Worm (Caenorhabditis elegans) whole organism, late embryonic: ENCODE results near the gene pfd-5.

Experiments used
- C08G9.2 ChIP-seq: sonication (generic microtip); optimal IDR thresholded peaks from 2 replicates; lab custom pipeline; 2016; ENCODE audit warnings: mild to moderate bottlenecking, missing genetic modification characterization, moderate library complexity, missing compliant biosample characterization
- C38D4.7 ChIP-seq: fragments of 200-800 bp; sonication (Bioruptor generic); optimal IDR thresholded peaks from 2 replicates; lab custom pipeline; 2018; ENCODE audit warnings: mild to moderate bottlenecking, missing genetic modification characterization, moderate library complexity, missing compliant biosample characterization
- F13H6.1 ChIP-seq: sonication (generic microtip); optimal IDR thresholded peaks from 2 replicates; lab custom pipeline; 2016; ENCODE audit warnings: missing genetic modification characterization, missing compliant biosample characterization
- K02D7.2 ChIP-seq: sonication (generic microtip); optimal IDR thresholded peaks from 2 replicates; lab custom pipeline; 2017; ENCODE audit warnings: mild to moderate bottlenecking, missing genetic modification characterization, missing compliant biosample characterization
- T23F11.4 ChIP-seq: fragments of 200-800 bp; sonication (Bioruptor generic); optimal IDR thresholded peaks from 2 replicates; lab custom pipeline; 2018; ENCODE audit warnings: mild to moderate bottlenecking, missing genetic modification characterization, missing compliant biosample characterization
- Y22D7AL.16 ChIP-seq: sonication (generic microtip); optimal IDR thresholded peaks from 2 replicates; lab custom pipeline; 2016; ENCODE audit warnings: missing genetic modification characterization, missing compliant biosample characterization
- ahr-1 ChIP-seq: sonication (generic microtip); optimal IDR thresholded peaks from 2 replicates; lab custom pipeline; 2016; ENCODE audit warnings: missing genetic modification characterization, missing compliant biosample characterization
- ama-1 ChIP-seq: fragments of 150-350 bp; optimal IDR thresholded peaks from 2 replicates; lab custom pipeline; 2014
- ceh-18 ChIP-seq: sonication (generic microtip); optimal IDR thresholded peaks from 2 replicates; lab custom pipeline; 2016; ENCODE audit warnings: missing genetic modification characterization, missing compliant biosample characterization
- ceh-19 ChIP-seq: fragments of 200-800 bp; sonication (Bioruptor generic); optimal IDR thresholded peaks from 2 replicates; lab custom pipeline; 2018; ENCODE audit warnings: mild to moderate bottlenecking, missing genetic modification characterization, missing compliant biosample characterization
- ceh-2 ChIP-seq: sonication (generic microtip); optimal IDR thresholded peaks from 2 replicates; lab custom pipeline; 2016; ENCODE audit warnings: missing genotype, missing genetic modification characterization, missing compliant biosample characterization
- ceh-22 ChIP-seq: sonication (generic microtip); optimal IDR thresholded peaks from 2 replicates; lab custom pipeline; 2017; ENCODE audit warnings: missing biosample characterization, missing genetic modification characterization
- ceh-30 ChIP-seq: fragments of 150-350 bp; optimal IDR thresholded peaks from 2 replicates; lab custom pipeline; 2014; ENCODE audit warnings: missing biosample characterization, missing genetic modification characterization
- ceh-31 ChIP-seq: sonication (generic microtip); optimal IDR thresholded peaks from 2 replicates; lab custom pipeline; 2016; ENCODE audit warnings: missing genetic modification characterization, missing compliant biosample characterization
- ceh-34 ChIP-seq: sonication (generic microtip); optimal IDR thresholded peaks from 2 replicates; lab custom pipeline; 2016; ENCODE audit warnings: mild to moderate bottlenecking, missing genetic modification characterization, missing compliant biosample characterization
- dmd-4 ChIP-seq: sonication (generic microtip); optimal IDR thresholded peaks from 2 replicates; lab custom pipeline; 2016; ENCODE audit warnings: borderline replicate concordance, missing genetic modification characterization, missing compliant biosample characterization
- dve-1 ChIP-seq: sonication (generic microtip); optimal IDR thresholded peaks from 2 replicates; lab custom pipeline; 2017; ENCODE audit warnings: antibody characterized with exemption, mild to moderate bottlenecking, missing genetic modification characterization, missing compliant biosample characterization
- elt-4 ChIP-seq: sonication (generic microtip); optimal IDR thresholded peaks from 2 replicates; lab custom pipeline; 2016; ENCODE audit warnings: missing genetic modification characterization, missing compliant biosample characterization
- ets-4 ChIP-seq: sonication (generic microtip); optimal IDR thresholded peaks from 2 replicates; lab custom pipeline; 2016; ENCODE audit warnings: missing genetic modification characterization, missing compliant biosample characterization
- eyg-1 ChIP-seq: sonication (generic microtip); optimal IDR thresholded peaks from 2 replicates; lab custom pipeline; 2016; ENCODE audit warnings: missing genotype, missing genetic modification characterization, missing compliant biosample characterization
- hlh-13 ChIP-seq: fragments of 200-800 bp; sonication (Bioruptor generic); optimal IDR thresholded peaks from 2 replicates; lab custom pipeline; 2018; ENCODE audit warnings: mild to moderate bottlenecking, missing genetic modification characterization, missing compliant biosample characterization
- hlh-15 ChIP-seq: sonication (generic microtip); optimal IDR thresholded peaks from 2 replicates; lab custom pipeline; 2016; ENCODE audit warnings: missing genetic modification characterization, missing compliant biosample characterization
- hlh-6 ChIP-seq: sonication (generic microtip); optimal IDR thresholded peaks from 2 replicates; lab custom pipeline; 2016; ENCODE audit warnings: missing genotype, missing genetic modification characterization, missing compliant biosample characterization
- hlh-8 ChIP-seq: sonication (generic microtip); optimal IDR thresholded peaks from 2 replicates; lab custom pipeline; 2016; ENCODE audit warnings: missing genotype, missing genetic modification characterization, missing compliant biosample characterization
- madf-2 ChIP-seq: sonication (generic microtip); optimal IDR thresholded peaks from 2 replicates; lab custom pipeline; 2017; ENCODE audit warnings: missing genetic modification characterization, missing compliant biosample characterization
- mec-3 ChIP-seq: sonication (generic microtip); optimal IDR thresholded peaks from 2 replicates; lab custom pipeline; 2016; ENCODE audit warnings: borderline replicate concordance, missing genetic modification characterization, missing compliant biosample characterization
- nfya-1 ChIP-seq: sonication (generic microtip); optimal IDR thresholded peaks from 2 replicates; lab custom pipeline; 2017; ENCODE audit warnings: missing genetic modification characterization, mild to moderate bottlenecking, missing compliant biosample characterization, antibody characterized with exemption, moderate library complexity
- nhr-11 ChIP-seq: fragments of 150-350 bp; optimal IDR thresholded peaks from 2 replicates; lab custom pipeline; 2014; ENCODE audit warnings: missing biosample characterization, missing genetic modification characterization
- npax-4 ChIP-seq: sonication (generic microtip); optimal IDR thresholded peaks from 2 replicates; lab custom pipeline; 2016; ENCODE audit warnings: missing genetic modification characterization, missing compliant biosample characterization
- odd-2 ChIP-seq: sonication (generic microtip); optimal IDR thresholded peaks from 2 replicates; lab custom pipeline; 2017; ENCODE audit warnings: antibody characterized with exemption, mild to moderate bottlenecking, missing genetic modification characterization, missing compliant biosample characterization
- pag-3 ChIP-seq: sonication (generic microtip); optimal IDR thresholded peaks from 2 replicates; lab custom pipeline; 2016; ENCODE audit warnings: missing compliant biosample characterization, missing genetic modification characterization, borderline replicate concordance
- pat-9 ChIP-seq: fragments of 200-800 bp; sonication (Bioruptor generic); optimal IDR thresholded peaks from 2 replicates; lab custom pipeline; 2018; ENCODE audit warnings: mild to moderate bottlenecking, missing genetic modification characterization, moderate library complexity, missing compliant biosample characterization
- pax-1 ChIP-seq: fragments of 150-350 bp; optimal IDR thresholded peaks from 2 replicates; lab custom pipeline; 2014; ENCODE audit warnings: missing biosample characterization, missing genetic modification characterization
- pha-2 ChIP-seq: sonication (generic microtip); optimal IDR thresholded peaks from 2 replicates; lab custom pipeline; 2017; ENCODE audit warnings: mild to moderate bottlenecking, missing genetic modification characterization, missing compliant biosample characterization
- pqm-1 ChIP-seq: sonication (generic microtip); optimal IDR thresholded peaks from 2 replicates; lab custom pipeline; 2016; ENCODE audit warnings: missing genetic modification characterization, missing compliant biosample characterization
- pros-1 ChIP-seq: fragments of 150-350 bp; optimal IDR thresholded peaks from 2 replicates; lab custom pipeline; 2014; ENCODE audit warnings: missing biosample characterization, missing genetic modification reagents, missing genetic modification characterization
- ref-2 ChIP-seq: sonication (generic microtip); optimal IDR thresholded peaks from 2 replicates; lab custom pipeline; 2016; ENCODE audit warnings: missing genetic modification characterization, missing compliant biosample characterization
- rnt-1 ChIP-seq: sonication (generic microtip); optimal IDR thresholded peaks from 2 replicates; lab custom pipeline; 2016; ENCODE audit warnings: missing genetic modification characterization, missing compliant biosample characterization
- sdc-2 ChIP-seq: sonication (generic microtip); optimal IDR thresholded peaks from 2 replicates; lab custom pipeline; 2016; ENCODE audit warnings: missing genotype, missing genetic modification characterization, missing compliant biosample characterization
- sox-2 ChIP-seq: fragments of 200-800 bp; sonication (Bioruptor generic); IDR thresholded peaks from 2 replicates; pipeline ENCODE4 v1.3.6; 2022; ENCODE audit warnings: missing genetic modification reagents, missing genetic modification characterization, missing compliant biosample characterization
- syd-9 ChIP-seq: sonication (generic microtip); optimal IDR thresholded peaks from 2 replicates; lab custom pipeline; 2016; ENCODE audit warnings: mild to moderate bottlenecking, missing genetic modification characterization, moderate library complexity, missing compliant biosample characterization
- tbx-2 ChIP-seq: sonication (generic microtip); optimal IDR thresholded peaks from 2 replicates; lab custom pipeline; 2016; ENCODE audit warnings: missing genetic modification characterization, missing compliant biosample characterization
- tbx-7 ChIP-seq: sonication (generic microtip); optimal IDR thresholded peaks from 2 replicates; lab custom pipeline; 2016; ENCODE audit warnings: missing genotype, missing genetic modification characterization, missing compliant biosample characterization
- unc-42 ChIP-seq: sonication (generic microtip); optimal IDR thresholded peaks from 2 replicates; lab custom pipeline; 2016; ENCODE audit warnings: missing genotype, missing genetic modification characterization, missing compliant biosample characterization
- unc-55 ChIP-seq: sonication (generic microtip); optimal IDR thresholded peaks from 2 replicates; lab custom pipeline; 2017; ENCODE audit warnings: missing biosample characterization, missing genetic modification reagents, missing genetic modification characterization
- unc-86 ChIP-seq: sonication (generic microtip); optimal IDR thresholded peaks from 2 replicates; lab custom pipeline; 2016; ENCODE audit warnings: missing genetic modification characterization, missing compliant biosample characterization
- zip-5 ChIP-seq: sonication (generic microtip); optimal IDR thresholded peaks from 2 replicates; lab custom pipeline; 2016; ENCODE audit warnings: missing genetic modification characterization, missing compliant biosample characterization
- ztf-16 ChIP-seq: sonication (generic microtip); optimal IDR thresholded peaks from 2 replicates; lab custom pipeline; 2017; ENCODE audit warnings: missing genetic modification characterization, missing compliant biosample characterization

pfd-5 gene

DNA sequence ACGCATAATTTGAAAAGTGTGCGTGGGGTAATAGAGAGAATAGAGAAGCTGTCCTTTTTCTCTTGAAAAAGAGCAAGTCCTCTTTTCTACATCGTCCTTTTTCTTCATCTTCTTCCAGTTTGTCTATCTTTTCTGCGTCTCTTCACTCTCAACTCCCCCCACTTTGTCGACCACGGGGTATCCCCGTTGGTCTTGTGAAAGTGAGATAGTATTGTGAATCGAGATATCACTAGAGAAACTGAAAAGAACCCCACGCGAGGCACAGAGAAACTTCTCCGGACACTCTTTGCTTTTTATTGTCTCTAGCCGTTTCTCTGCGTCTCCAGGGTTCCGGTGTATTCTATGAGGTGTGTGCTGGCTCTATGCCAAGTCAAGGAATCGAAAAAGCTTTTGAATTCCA, 43.1 kb downstream of the pfd-5 start (continued):
- TF ChIP-seq dve-1 (tag; lab: Kevin White, UChicago): peak; percentile 41
- peak; percentile 3 for TF ChIP-seq zip-5 (tag; lab: Kevin White, UChicago)
- TF ChIP-seq ztf-16: no peak
- TF ChIP-seq hlh-15 (tag; lab: Kevin White, UChicago): no peak
- TF ChIP-seq dmd-4 (tag; lab: Kevin White, UChicago): peak; percentile 35
- TF ChIP-seq ceh-2 (tag; lab: Kevin White, UChicago): peak; percentile 30
- peak; percentile 84 for TF ChIP-seq pros-1 (tag; lab: Kevin White, UChicago)
- TF ChIP-seq ama-1 (lab: Kevin White, UChicago): peak; percentile 18
- TF ChIP-seq ahr-1: no peak
- TF ChIP-seq pax-1: peak; percentile 52
- no peak for TF ChIP-seq ceh-30 (tag; lab: Kevin White, UChicago)
- no peak for TF ChIP-seq odd-2 (tag; lab: Kevin White, UChicago)
- TF ChIP-seq pqm-1: peak; percentile 71
- TF ChIP-seq elt-4 (tag; lab: Kevin White, UChicago): no peak
- TF ChIP-seq T23F11.4 (GFP tag; lab: Kevin White, UChicago): no peak
- no peak; the same call in 1 of the 2 replicates for TF ChIP-seq sox-2 (GFP tag; lab: Robert Waterston, UW)
- TF ChIP-seq ref-2: peak; percentile 74
- no peak for TF ChIP-seq K02D7.2 (tag; lab: Kevin White, UChicago)
- peak; percentile 34 for TF ChIP-seq pat-9 (tag; lab: Kevin White, UChicago)
- no peak for TF ChIP-seq ceh-19 (GFP tag; lab: Kevin White, UChicago)
- peak; percentile 93 for TF ChIP-seq nfya-1 (tag; lab: Kevin White, UChicago)
- TF ChIP-seq ceh-31 (tag; lab: Kevin White, UChicago): peak; percentile 83
- TF ChIP-seq hlh-13 (GFP tag; lab: Kevin White, UChicago): no peak
- TF ChIP-seq C38D4.7 (GFP tag; lab: Kevin White, UChicago): no peak
- TF ChIP-seq sdc-2 (tag; lab: Kevin White, UChicago): peak; percentile 50
- no peak for TF ChIP-seq hlh-6 (tag; lab: Kevin White, UChicago)
- peak; percentile 57 for TF ChIP-seq hlh-8 (tag; lab: Kevin White, UChicago)
- TF ChIP-seq tbx-7 (tag; lab: Kevin White, UChicago): no peak
- TF ChIP-seq pag-3 (tag; lab: Kevin White, UChicago): no peak
- no peak for TF ChIP-seq madf-2 (tag; lab: Kevin White, UChicago)
- TF ChIP-seq rnt-1 (tag; lab: Kevin White, UChicago): peak; percentile 80
- no peak for TF ChIP-seq syd-9 (tag; lab: Kevin White, UChicago)
- no peak for TF ChIP-seq nhr-11 (tag; lab: Kevin White, UChicago)
- TF ChIP-seq mec-3: no peak
- peak; percentile 89 for TF ChIP-seq tbx-2 (tag; lab: Kevin White, UChicago)
- TF ChIP-seq Y22D7AL.16 (tag; lab: Kevin White, UChicago): no peak
- peak; percentile 32 for TF ChIP-seq unc-86 (tag; lab: Kevin White, UChicago)

DNA sequence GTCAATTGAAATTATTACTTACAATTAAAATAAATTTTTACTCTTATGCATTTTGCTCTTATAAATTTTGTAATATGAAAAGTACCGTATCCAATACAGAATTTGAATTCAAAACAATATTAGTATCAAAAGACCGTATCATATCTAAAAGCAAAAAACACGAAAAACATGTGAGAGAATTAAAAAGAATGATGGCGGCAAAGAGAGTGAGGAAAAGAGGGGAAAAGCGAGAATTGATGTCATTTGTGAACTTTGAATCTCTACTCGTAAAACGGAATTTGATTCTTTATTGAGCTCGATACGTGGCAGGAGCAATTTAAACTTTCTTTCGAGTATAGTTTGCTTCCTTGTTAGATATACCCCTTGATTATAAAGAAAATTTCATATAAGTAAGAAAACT, 44.2 kb downstream of the pfd-5 start:
- no peak for TF ChIP-seq ceh-2 (tag; lab: Kevin White, UChicago)

DNA sequence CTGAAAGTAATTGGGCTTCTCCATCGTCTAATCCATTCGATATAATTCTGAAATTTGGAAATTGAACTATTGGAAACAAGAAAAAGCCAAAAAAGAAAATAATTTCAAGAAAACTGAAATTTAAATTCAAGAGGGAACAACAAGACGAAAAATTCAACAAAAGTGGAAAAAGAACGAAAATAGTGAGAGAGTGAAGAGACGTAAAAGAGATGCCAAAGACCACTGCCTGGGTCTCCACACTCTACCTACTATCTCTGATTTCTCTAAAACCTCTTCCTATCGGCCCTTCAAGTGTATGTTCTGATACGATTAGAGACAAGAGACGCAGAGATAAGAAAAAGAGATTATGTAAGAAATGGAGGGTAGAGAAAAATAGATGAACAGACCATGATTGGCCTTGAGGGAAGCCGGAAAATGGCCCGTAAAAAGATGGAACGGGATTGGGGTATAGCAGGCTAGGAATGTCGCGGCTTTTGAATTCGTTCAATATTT, 44.9 kb downstream of the pfd-5 start, which contains the start of gene ogt-1:
TSS of gene ogt-1 (minus strand) at position 51 of the 492 bp plus-strand sequence.
- TF ChIP-seq ets-4 (tag; lab: Kevin White, UChicago): no peak
- TF ChIP-seq nfya-1 (tag; lab: Kevin White, UChicago): peak; percentile 93
- peak; percentile 66 for TF ChIP-seq unc-42 (tag; lab: Kevin White, UChicago)
- TF ChIP-seq ceh-19 (GFP tag; lab: Kevin White, UChicago): no peak
- peak; percentile 9 for TF ChIP-seq ceh-18 (tag; lab: Kevin White, UChicago)
- peak; percentile 14 for TF ChIP-seq rnt-1 (tag; lab: Kevin White, UChicago)
- peak; percentile 78 for TF ChIP-seq unc-55 (GFP tag; lab: Kevin White, UChicago)
- TF ChIP-seq ceh-31 (tag; lab: Kevin White, UChicago): peak; percentile 68
- peak; percentile 4 for TF ChIP-seq tbx-2 (tag; lab: Kevin White, UChicago)
- no peak for TF ChIP-seq unc-86 (tag; lab: Kevin White, UChicago)
- no peak for TF ChIP-seq hlh-6 (tag; lab: Kevin White, UChicago)
- peak; percentile 79 for TF ChIP-seq pax-1
- no peak for TF ChIP-seq F13H6.1 (tag; lab: Kevin White, UChicago)
- TF ChIP-seq ceh-22 (tag; lab: Kevin White, UChicago): no peak
- no peak for TF ChIP-seq pha-2 (tag; lab: Kevin White, UChicago)
- no peak for TF ChIP-seq elt-4 (tag; lab: Kevin White, UChicago)
- TF ChIP-seq eyg-1 (tag; lab: Kevin White, UChicago): no peak
- TF ChIP-seq hlh-13 (GFP tag; lab: Kevin White, UChicago): no peak
- TF ChIP-seq Y22D7AL.16 (tag; lab: Kevin White, UChicago): no peak
- TF ChIP-seq K02D7.2 (tag; lab: Kevin White, UChicago): no peak
- TF ChIP-seq ceh-34 (tag; lab: Kevin White, UChicago): no peak
- TF ChIP-seq npax-4 (tag; lab: Kevin White, UChicago): no peak
- TF ChIP-seq dve-1 (tag; lab: Kevin White, UChicago): peak; percentile 12
- no peak for TF ChIP-seq C08G9.2 (tag; lab: Kevin White, UChicago)
